Fruit fly (Drosophila melanogaster) whole organism, embryonic: ENCODE results near the gene eys.

Source experiments
- BEAF-32 ChIP-seq: fragments of 200-800 bp; sonication (Bioruptor generic); optimal IDR thresholded peaks from 3 replicates; lab custom pipeline; 2017; ENCODE audit warnings: missing biosample characterization, missing genetic modification characterization, mild to moderate bottlenecking, moderate library complexity, missing genetic modification reagents
- CG1024 ChIP-seq: fragments of 200-800 bp; sonication (Bioruptor generic); IDR thresholded peaks from 2 replicates; pipeline ENCODE4 v1.3.6; 2022; ENCODE audit warnings: missing biosample characterization, missing genetic modification characterization
- CG10321 ChIP-seq: fragments of 200-800 bp; sonication (Bioruptor generic); IDR thresholded peaks from 2 replicates; pipeline ENCODE4 v1.3.6; 2022; ENCODE audit warnings: missing biosample characterization, missing genetic modification characterization
- CG11695 ChIP-seq: fragments of 200-800 bp; sonication (Bioruptor generic); IDR thresholded peaks from 3 replicates; pipeline ENCODE4 v1.3.6; 2022; ENCODE audit warnings: missing biosample characterization, missing genetic modification characterization
- CG12155 ChIP-seq: fragments of 200-800 bp; sonication (Bioruptor generic); optimal IDR thresholded peaks from 3 replicates; lab custom pipeline; 2016; ENCODE audit warnings: missing biosample characterization, missing genetic modification characterization
- CG12391 ChIP-seq: fragments of 200-800 bp; sonication (Bioruptor generic); optimal IDR thresholded peaks from 3 replicates; lab custom pipeline; 2018; ENCODE audit warnings: missing biosample characterization, mild to moderate bottlenecking, missing genetic modification characterization, moderate library complexity
- CG12769 ChIP-seq: fragments of 200-800 bp; sonication (Bioruptor generic); optimal IDR thresholded peaks from 2 replicates; lab custom pipeline; 2019; ENCODE audit warnings: missing biosample characterization, mild to moderate bottlenecking, missing genetic modification characterization, moderate library complexity
- CG15601 ChIP-seq: fragments of 200-800 bp; sonication (Bioruptor generic); optimal IDR thresholded peaks from 3 replicates; lab custom pipeline; 2019; ENCODE audit warnings: missing biosample characterization, mild to moderate bottlenecking, missing genetic modification characterization, moderate library complexity
- CG2889 ChIP-seq: fragments of 200-800 bp; sonication (Bioruptor generic); IDR thresholded peaks from 3 replicates; pipeline ENCODE4 v1.3.6; 2022; ENCODE audit warnings: missing biosample characterization, missing genetic modification characterization
- CG3065 ChIP-seq: fragments of 200-800 bp; sonication (Bioruptor generic); optimal IDR thresholded peaks from 2 replicates; lab custom pipeline; 2016; ENCODE audit warnings: missing biosample characterization, missing genetic modification characterization
- CG7271 ChIP-seq: fragments of 200-800 bp; sonication (Bioruptor generic); optimal IDR thresholded peaks from 2 replicates; lab custom pipeline; 2018; ENCODE audit warnings: missing biosample characterization, mild to moderate bottlenecking, missing genetic modification characterization, moderate library complexity
- CG7963 ChIP-seq: fragments of 200-800 bp; sonication (Bioruptor generic); IDR thresholded peaks from 3 replicates; pipeline ENCODE4 v1.3.6; 2022; ENCODE audit warnings: missing biosample characterization, missing genetic modification characterization; ENCODE audit not compliant: partially characterized antibody
- CG8765 ChIP-seq: fragments of 200-800 bp; sonication (Bioruptor generic); IDR thresholded peaks from 2 replicates; pipeline ENCODE4 v1.3.6; 2022; ENCODE audit warnings: missing biosample characterization, missing genetic modification characterization
- CG9817 ChIP-seq: fragments of 200-800 bp; sonication (Bioruptor generic); optimal IDR thresholded peaks from 2 replicates; lab custom pipeline; 2018; ENCODE audit warnings: missing biosample characterization, mild to moderate bottlenecking, missing genetic modification characterization, moderate library complexity
- Camta ChIP-seq: fragments of 200-800 bp; sonication (Bioruptor generic); optimal IDR thresholded peaks from 2 replicates; lab custom pipeline; 2016; ENCODE audit warnings: missing biosample characterization, missing genetic modification characterization
- CoRest ChIP-seq: fragments of 200-800 bp; sonication (Bioruptor generic); optimal IDR thresholded peaks from 3 replicates; lab custom pipeline; 2018; ENCODE audit warnings: missing biosample characterization, mild to moderate bottlenecking, missing genetic modification characterization, moderate library complexity
- Dad ChIP-seq: fragments of 200-800 bp; sonication (Bioruptor generic); optimal IDR thresholded peaks from 3 replicates; lab custom pipeline; 2016; ENCODE audit warnings: missing biosample characterization, missing genetic modification characterization
- Drgx ChIP-seq: fragments of 200-800 bp; sonication (Bioruptor generic); IDR thresholded peaks from 2 replicates; pipeline ENCODE4 v1.3.6; 2022; ENCODE audit warnings: missing biosample characterization, missing genetic modification characterization
- E2f2 ChIP-seq: fragments of 200-800 bp; sonication (Bioruptor generic); IDR thresholded peaks from 2 replicates; pipeline ENCODE4 v1.3.6; 2022; ENCODE audit warnings: missing biosample characterization, missing genetic modification characterization
- H2.0 ChIP-seq: fragments of 200-800 bp; sonication (Bioruptor generic); IDR thresholded peaks from 2 replicates; pipeline ENCODE4 v1.3.6; 2022; ENCODE audit warnings: missing biosample characterization, missing genetic modification characterization
- HLH3B ChIP-seq: fragments of 200-800 bp; sonication (Bioruptor generic); IDR thresholded peaks from 2 replicates; pipeline ENCODE4 v1.3.6; 2022; ENCODE audit warnings: missing biosample characterization, missing genetic modification characterization
- Jarid2 ChIP-seq: fragments of 200-800 bp; sonication (Bioruptor generic); optimal IDR thresholded peaks from 3 replicates; lab custom pipeline; 2017; ENCODE audit warnings: mild to moderate bottlenecking, missing biosample characterization, missing genetic modification reagents, missing genetic modification characterization
- Lhr ChIP-seq: fragments of 200-800 bp; sonication (Bioruptor generic); optimal IDR thresholded peaks from 3 replicates; lab custom pipeline; 2017; ENCODE audit warnings: mild to moderate bottlenecking, missing biosample characterization, missing genetic modification reagents, missing genetic modification characterization
- Max ChIP-seq: fragments of 200-800 bp; sonication (Bioruptor generic); optimal IDR thresholded peaks from 2 replicates; lab custom pipeline; 2016; ENCODE audit warnings: missing biosample characterization, mild to moderate bottlenecking, missing genetic modification characterization
- Mes4 ChIP-seq: fragments of 200-800 bp; sonication (Bioruptor generic); optimal IDR thresholded peaks from 2 replicates; lab custom pipeline; 2016; ENCODE audit warnings: missing biosample characterization, missing genetic modification characterization
- NC2α ChIP-seq: fragments of 200-800 bp; sonication (Bioruptor generic); optimal IDR thresholded peaks from 2 replicates; lab custom pipeline; 2016; ENCODE audit warnings: missing biosample characterization, missing genetic modification characterization
- Pdp1 ChIP-seq, 2 experiments: fragments of 200-800 bp; sonication (Bioruptor generic); optimal IDR thresholded peaks; 3 replicates each; lab custom pipeline; 2016; ENCODE audit warnings: missing biosample characterization in 2 of 2, missing genetic modification characterization in 2 of 2, mild to moderate bottlenecking in 1 of 2, moderate library complexity in 1 of 2
- Poxn ChIP-seq: fragments of 200-800 bp; sonication (Bioruptor generic); IDR thresholded peaks from 2 replicates; pipeline ENCODE4 v1.3.6; 2022; ENCODE audit warnings: missing biosample characterization, missing genetic modification characterization
- Scr ChIP-seq: fragments of 200-800 bp; sonication (Bioruptor generic); IDR thresholded peaks from 2 replicates; pipeline ENCODE4 v1.3.6; 2022; ENCODE audit warnings: missing biosample characterization, missing genetic modification characterization; ENCODE audit not compliant: partially characterized antibody
- Sry-δ ChIP-seq: fragments of 200-800 bp; sonication (Bioruptor generic); optimal IDR thresholded peaks from 2 replicates; lab custom pipeline; 2016; ENCODE audit warnings: missing biosample characterization, missing genetic modification characterization
- Taf1 ChIP-seq: fragments of 200-800 bp; sonication (Bioruptor generic); IDR thresholded peaks from 2 replicates; pipeline ENCODE4 v1.3.6; 2022; ENCODE audit warnings: missing biosample characterization, missing genetic modification characterization
- bbx ChIP-seq: fragments of 200-800 bp; sonication (Bioruptor generic); IDR thresholded peaks from 2 replicates; pipeline ENCODE4 v1.3.6; 2022; ENCODE audit warnings: missing biosample characterization, missing genetic modification characterization; ENCODE audit not compliant: partially characterized antibody
- chm ChIP-seq: fragments of 200-800 bp; sonication (Bioruptor generic); IDR thresholded peaks from 2 replicates; pipeline ENCODE4 v1.3.6; 2022; ENCODE audit warnings: missing biosample characterization, missing genetic modification characterization
- crp ChIP-seq, 2 experiments: fragments of 200-800 bp; sonication (Bioruptor generic); optimal IDR thresholded peaks; 2 replicates in 1 of 2; 3 replicates in 1 of 2; lab custom pipeline; 2017; ENCODE audit warnings: missing biosample characterization in 2 of 2, missing genetic modification characterization in 2 of 2, mild to moderate bottlenecking in 1 of 2, moderate library complexity in 1 of 2
- dm ChIP-seq: fragments of 200-800 bp; sonication (Bioruptor generic); optimal IDR thresholded peaks from 3 replicates; lab custom pipeline; 2016; ENCODE audit warnings: missing biosample characterization, missing genetic modification characterization
- dmrt11E ChIP-seq: fragments of 200-800 bp; sonication (Bioruptor generic); optimal IDR thresholded peaks from 3 replicates; lab custom pipeline; 2018; ENCODE audit warnings: missing biosample characterization, mild to moderate bottlenecking, missing genetic modification characterization, moderate library complexity
- fd3F ChIP-seq: fragments of 200-800 bp; sonication (Bioruptor generic); optimal IDR thresholded peaks from 2 replicates; lab custom pipeline; 2018; ENCODE audit warnings: missing biosample characterization, mild to moderate bottlenecking, missing genetic modification characterization, moderate library complexity
- fd64A ChIP-seq: fragments of 200-800 bp; sonication (Bioruptor generic); optimal IDR thresholded peaks from 3 replicates; lab custom pipeline; 2018; ENCODE audit warnings: missing biosample characterization, mild to moderate bottlenecking, missing genetic modification characterization
- gcm ChIP-seq: fragments of 200-800 bp; sonication (Bioruptor generic); optimal IDR thresholded peaks from 2 replicates; lab custom pipeline; 2019; ENCODE audit warnings: missing biosample characterization, mild to moderate bottlenecking, missing genetic modification characterization, moderate library complexity
- lilli ChIP-seq: fragments of 200-800 bp; sonication (Bioruptor generic); optimal IDR thresholded peaks from 3 replicates; lab custom pipeline; 2016; ENCODE audit warnings: missing biosample characterization, missing genetic modification characterization
- otp ChIP-seq: fragments of 200-800 bp; sonication (Bioruptor generic); IDR thresholded peaks from 3 replicates; pipeline ENCODE4, ENCODE4 v1.3.6; 2022; ENCODE audit warnings: missing biosample characterization, missing genetic modification characterization
- pan ChIP-seq, 4 experiments: fragments of >200 bp in 3 of 4; fragments of 200-800 bp in 1 of 4; sonication (Bioruptor generic) in 1 of 4; optimal IDR thresholded peaks in 3 of 4; IDR thresholded peaks in 1 of 4; 2 replicates each; pipeline versions ENCODE4 v1.3.6 to Lab custom; 2017 to 2022; ENCODE audit warnings: missing biosample characterization in 2 of 4, missing genetic modification characterization in 2 of 4, mixed read lengths in 1 of 4
- rib ChIP-seq: fragments of 200-800 bp; sonication (Bioruptor generic); IDR thresholded peaks from 2 replicates; pipeline ENCODE4 v1.3.6; 2022; ENCODE audit warnings: missing biosample characterization, missing genetic modification characterization
- salm ChIP-seq: fragments of 200-800 bp; sonication (Bioruptor generic); optimal IDR thresholded peaks from 2 replicates; lab custom pipeline; 2018; ENCODE audit warnings: missing biosample characterization, mild to moderate bottlenecking, missing genetic modification characterization
- sens-2 ChIP-seq: fragments of 200-800 bp; sonication (Bioruptor generic); IDR thresholded peaks from 2 replicates; pipeline ENCODE4 v1.3.6; 2022; ENCODE audit warnings: missing biosample characterization, missing genetic modification characterization
- stc ChIP-seq: fragments of 200-800 bp; sonication (Bioruptor generic); IDR thresholded peaks from 2 replicates; pipeline ENCODE4 v1.3.6; 2022; ENCODE audit warnings: missing biosample characterization, missing genetic modification characterization
- unpg ChIP-seq: fragments of 200-800 bp; sonication (Bioruptor generic); optimal IDR thresholded peaks from 3 replicates; lab custom pipeline; 2018; ENCODE audit warnings: missing biosample characterization, mild to moderate bottlenecking, missing genetic modification characterization, moderate library complexity
- vfl ChIP-seq: fragments of 200-800 bp; sonication (Bioruptor generic); optimal IDR thresholded peaks from 2 replicates; lab custom pipeline; 2016; ENCODE audit warnings: missing biosample characterization, missing genetic modification characterization
- vnd ChIP-seq: fragments of 200-800 bp; sonication (Bioruptor generic); IDR thresholded peaks from 3 replicates; pipeline ENCODE4 v1.3.6; 2022; ENCODE audit warnings: missing biosample characterization, missing genetic modification characterization; ENCODE audit not compliant: partially characterized antibody
- wdn ChIP-seq: fragments of 200-800 bp; sonication (Bioruptor generic); IDR thresholded peaks from 2 replicates; pipeline ENCODE4 v1.3.6; 2022; ENCODE audit warnings: missing biosample characterization, missing genetic modification characterization
- zfh2 ChIP-seq: fragments of 200-800 bp; sonication (Bioruptor generic); optimal IDR thresholded peaks from 2 replicates; lab custom pipeline; 2016; ENCODE audit warnings: missing biosample characterization, missing genetic modification characterization

eys gene

DNA sequence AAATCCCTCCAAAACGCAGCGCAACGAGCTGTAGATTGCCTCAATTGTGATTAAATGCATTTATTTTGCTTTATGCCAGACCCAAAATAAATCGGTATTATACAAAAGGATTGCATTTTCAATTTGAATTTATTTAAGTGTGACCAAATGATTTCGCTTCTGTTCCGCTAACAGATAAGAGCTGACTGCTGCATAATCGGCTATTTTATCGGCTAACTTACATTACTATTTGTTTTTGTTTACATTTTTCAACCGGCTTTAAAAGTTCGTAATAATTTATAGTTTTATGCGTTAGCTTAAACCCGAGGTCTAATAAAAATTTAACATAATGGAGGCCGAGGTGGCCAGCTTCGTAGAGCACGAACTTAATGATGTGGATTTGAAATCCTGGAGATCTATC lies 71.5 kb downstream of the eys start, which contains the start of gene PIG-Wa:
Gene PIG-Wa (plus strand): TSS at position 232 of the 400 bp plus-strand sequence.
- no peak for TF ChIP-seq otp (GFP tag; lab: Robert Waterston, UW)
- no peak for TF ChIP-seq Drgx (GFP tag; lab: Robert Waterston, UW)
- no peak for TF ChIP-seq gcm (GFP tag; lab: Kevin White, UChicago)
- TF ChIP-seq Dad = no peak
- TF ChIP-seq stc (GFP tag; lab: Robert Waterston, UW) = no peak
- TF ChIP-seq dmrt11E (tag; lab: Kevin White, UChicago) = no peak
- no peak for TF ChIP-seq CG2889
- no peak for TF ChIP-seq chm (GFP tag; lab: Robert Waterston, UW)
- TF ChIP-seq crp (GFP tag; optimal IDR thresholded peaks at IDR 0.05; lab: Kevin White, UChicago) = no peak
- no peak for TF ChIP-seq rib (GFP tag; lab: Robert Waterston, UW)
- TF ChIP-seq bbx (GFP tag; lab: Robert Waterston, UW) = peak; percentile 38; the same call in 1 of the 2 replicates
- no peak for TF ChIP-seq CG1024 (GFP tag; lab: Robert Waterston, UW)
- no peak for TF ChIP-seq unpg (GFP tag; lab: Kevin White, UChicago)
- TF ChIP-seq fd64A (GFP tag; lab: Kevin White, UChicago) = no peak
- peak; percentile 94 for TF ChIP-seq E2f2 (GFP tag; lab: Robert Waterston, UW)
- TF ChIP-seq fd3F (GFP tag; lab: Kevin White, UChicago) = no peak
- no peak for TF ChIP-seq Camta (GFP tag; lab: Kevin White, UChicago)
- peak; percentile 40; the same call in 1 of the 2 replicates for TF ChIP-seq Scr (GFP tag; lab: Robert Waterston, UW)
- no peak for TF ChIP-seq vnd (GFP tag; lab: Robert Waterston, UW)
- no peak for TF ChIP-seq CG7963 (GFP tag; lab: Robert Waterston, UW)
- no peak for TF ChIP-seq CG3065 (GFP tag; lab: Kevin White, UChicago)
- TF ChIP-seq BEAF-32 (GFP tag; lab: Kevin White, UChicago) = peak; percentile 39
- TF ChIP-seq CG10321 (GFP tag; lab: Robert Waterston, UW) = no peak
- no peak for TF ChIP-seq salm (tag; lab: Kevin White, UChicago)
- peak; percentile 90 for TF ChIP-seq Sry-δ (GFP tag; lab: Kevin White, UChicago)
- TF ChIP-seq H2.0 (GFP tag; lab: Robert Waterston, UW) = no peak
- TF ChIP-seq Jarid2 (GFP tag; lab: Kevin White, UChicago) = no peak
- no peak for TF ChIP-seq CG12391 (tag; lab: Kevin White, UChicago)
- TF ChIP-seq wdn (GFP tag; lab: Robert Waterston, UW) = no peak
- no peak for TF ChIP-seq dm
- TF ChIP-seq Max = no peak
- TF ChIP-seq CG9817 (tag; lab: Kevin White, UChicago) = no peak
- TF ChIP-seq CG12155 (GFP tag; lab: Kevin White, UChicago) = no peak
- TF ChIP-seq HLH3B = no peak
- no peak for TF ChIP-seq Mes4 (GFP tag; lab: Kevin White, UChicago)
- no peak for TF ChIP-seq NC2α (GFP tag; lab: Kevin White, UChicago)
- TF ChIP-seq Taf1 (GFP tag; lab: Robert Waterston, UW) = no peak
- no peak for TF ChIP-seq vfl
- no peak for TF ChIP-seq pan (optimal IDR thresholded peaks at IDR 0.05; lab: Kevin White, UChicago)
- no peak for TF ChIP-seq pan (GFP tag; optimal IDR thresholded peaks at IDR 0.05 in 1 of 2, IDR thresholded peaks at IDR 0.05 in 1 of 2)
- TF ChIP-seq Pdp1 (GFP tag; optimal IDR thresholded peaks at IDR 0.05; lab: Kevin White, UChicago) = no peak
- peak; percentile 32 for TF ChIP-seq Lhr
- TF ChIP-seq sens-2 = no peak
- no peak for TF ChIP-seq CG12769 (tag; lab: Kevin White, UChicago)
- no peak for TF ChIP-seq lilli (GFP tag; lab: Kevin White, UChicago)
- TF ChIP-seq Poxn = no peak
- no peak for TF ChIP-seq zfh2
- TF ChIP-seq CoRest (tag; lab: Kevin White, UChicago) = peak; percentile 13
- no peak for TF ChIP-seq CG8765
- TF ChIP-seq CG11695 = no peak
- peak; percentile 18 for TF ChIP-seq CG15601 (tag; lab: Kevin White, UChicago)
- TF ChIP-seq CG7271 (tag; lab: Kevin White, UChicago) = no peak
